Worm (Caenorhabditis elegans) whole organism, L1 larva: ENCODE measurements around the gene nas-38.

ENCODE experiments used
- C16A3.4 ChIP-seq: fragments of 150-350 bp; optimal IDR thresholded peaks from 2 replicates; lab custom pipeline; 2014; ENCODE audit warnings: missing biosample characterization, missing genetic modification characterization
- C34B4.2 ChIP-seq: sonication (generic microtip); optimal IDR thresholded peaks from 2 replicates; lab custom pipeline; 2017; ENCODE audit warnings: mild to moderate bottlenecking, missing genetic modification characterization, missing compliant biosample characterization
- F16B12.6 ChIP-seq: fragments of 150-350 bp; optimal IDR thresholded peaks from 2 replicates; lab custom pipeline; 2014; ENCODE audit warnings: missing biosample characterization, missing genetic modification characterization
- alr-1 ChIP-seq: fragments of 200-800 bp; sonication (Bioruptor generic); optimal IDR thresholded peaks from 2 replicates; lab custom pipeline; 2018; ENCODE audit warnings: borderline replicate concordance, mild to moderate bottlenecking, missing genetic modification characterization, missing compliant biosample characterization
- aly-2 ChIP-seq: fragments of 150-350 bp; optimal IDR thresholded peaks from 2 replicates; lab custom pipeline; 2014; ENCODE audit warnings: missing biosample characterization, missing genetic modification characterization
- ceh-82 ChIP-seq, 3 experiments: fragments of 150-350 bp in 1 of 3; sonication (generic microtip) in 2 of 3; optimal IDR thresholded peaks; 2 replicates each; lab custom pipeline; 2014 to 2017; ENCODE audit warnings: missing biosample characterization in 3 of 3, missing genetic modification characterization in 3 of 3
- ceh-90 ChIP-seq: sonication (generic microtip); optimal IDR thresholded peaks from 2 replicates; lab custom pipeline; 2016; ENCODE audit warnings: missing genetic modification characterization, missing compliant biosample characterization
- dpl-1 ChIP-seq, 3 experiments: fragments of 150-350 bp in 2 of 3; sonication (generic microtip) in 1 of 3; optimal IDR thresholded peaks; 2 replicates each; lab custom pipeline; 2014 to 2017; ENCODE audit warnings: missing biosample characterization in 3 of 3, missing genetic modification characterization in 3 of 3, missing genetic modification reagents in 3 of 3
- efl-3 ChIP-seq: fragments of 200-800 bp; sonication (Bioruptor generic); optimal IDR thresholded peaks from 2 replicates; lab custom pipeline; 2018; ENCODE audit warnings: mild to moderate bottlenecking, missing genetic modification characterization, missing compliant biosample characterization
- egl-13 ChIP-seq: sonication (generic microtip); optimal IDR thresholded peaks from 2 replicates; lab custom pipeline; 2016; ENCODE audit warnings: missing genotype, missing genetic modification reagents, missing genetic modification characterization, missing compliant biosample characterization
- egl-27 ChIP-seq, 2 experiments: fragments of 150-350 bp in 1 of 2; sonication (generic microtip); optimal IDR thresholded peaks; 3 replicates each; lab custom pipeline; 2017 to 2018; ENCODE audit warnings: missing biosample characterization in 2 of 2, missing genetic modification characterization in 2 of 2, missing genetic modification reagents in 2 of 2
- ets-5 ChIP-seq: fragments of 200-800 bp; sonication (Bioruptor generic); IDR thresholded peaks from 2 replicates; pipeline ENCODE4 v1.3.6; 2022; ENCODE audit warnings: missing genetic modification characterization, missing compliant biosample characterization
- fkh-10 ChIP-seq: sonication (generic microtip); optimal IDR thresholded peaks from 2 replicates; lab custom pipeline; 2017; ENCODE audit warnings: missing biosample characterization, missing genetic modification reagents, missing genetic modification characterization
- fos-1 ChIP-seq: fragments of 150-350 bp; optimal IDR thresholded peaks from 2 replicates; lab custom pipeline; 2014; ENCODE audit warnings: missing biosample characterization, missing genetic modification characterization
- grh-1 ChIP-seq: fragments of 200-800 bp; sonication (Bioruptor generic); IDR thresholded peaks from 2 replicates; pipeline ENCODE4 v1.3.6; 2022; ENCODE audit warnings: missing genetic modification reagents, missing genetic modification characterization, missing compliant biosample characterization
- hlh-17 ChIP-seq: fragments of 200-800 bp; sonication (Bioruptor generic); optimal IDR thresholded peaks from 2 replicates; lab custom pipeline; 2018; ENCODE audit warnings: missing genetic modification characterization, mild to moderate bottlenecking, missing compliant biosample characterization, moderate library complexity, borderline replicate concordance
- hlh-4 ChIP-seq: sonication (generic microtip); optimal IDR thresholded peaks from 2 replicates; lab custom pipeline; 2016; ENCODE audit warnings: mild to moderate bottlenecking, missing genetic modification characterization, missing compliant biosample characterization
- irx-1 ChIP-seq: sonication (generic microtip); optimal IDR thresholded peaks from 2 replicates; lab custom pipeline; 2016; ENCODE audit warnings: missing genetic modification characterization, missing compliant biosample characterization
- jun-1 ChIP-seq: fragments of 150-350 bp; optimal IDR thresholded peaks from 2 replicates; lab custom pipeline; 2014; ENCODE audit warnings: missing biosample characterization, missing genetic modification reagents, missing genetic modification characterization
- lin-13 ChIP-seq: fragments of 150-350 bp; optimal IDR thresholded peaks from 2 replicates; lab custom pipeline; 2014; ENCODE audit warnings: missing biosample characterization, missing genetic modification reagents, missing genetic modification characterization
- lin-14 ChIP-seq: fragments of 200-800 bp; sonication (Bioruptor generic); optimal IDR thresholded peaks from 2 replicates; lab custom pipeline; 2018; ENCODE audit warnings: mild to moderate bottlenecking, missing genetic modification characterization, moderate library complexity, missing compliant biosample characterization
- lin-15B ChIP-seq: fragments of 150-350 bp; sonication (generic microtip); optimal IDR thresholded peaks from 3 replicates; lab custom pipeline; 2014; ENCODE audit warnings: missing biosample characterization, missing genetic modification characterization
- lsy-2 ChIP-seq, 2 experiments: fragments of 150-350 bp; optimal IDR thresholded peaks; 2 replicates each; lab custom pipeline; 2014; ENCODE audit warnings: missing biosample characterization in 2 of 2, missing genetic modification characterization in 2 of 2
- mdl-1 ChIP-seq, 2 experiments: fragments of 150-350 bp; optimal IDR thresholded peaks; 2 replicates each; lab custom pipeline; 2014 to 2017; ENCODE audit warnings: missing biosample characterization in 2 of 2, missing genetic modification characterization in 2 of 2, inconsistent platforms in 1 of 2
- mef-2 ChIP-seq: fragments of 150-350 bp; optimal IDR thresholded peaks from 2 replicates; lab custom pipeline; 2014; ENCODE audit warnings: missing biosample characterization, missing genetic modification characterization
- mep-1 ChIP-seq: fragments of 150-350 bp; optimal IDR thresholded peaks from 2 replicates; lab custom pipeline; 2014; ENCODE audit warnings: missing biosample characterization, missing genetic modification characterization
- nhr-19 ChIP-seq: fragments of 200-800 bp; sonication (Bioruptor generic); conservative IDR thresholded peaks from 2 replicates; pipeline ENCODE4 v1.3.6; 2022; ENCODE audit warnings: missing genetic modification characterization, missing compliant biosample characterization
- nhr-20 ChIP-seq: sonication (generic microtip); optimal IDR thresholded peaks from 2 replicates; lab custom pipeline; 2016; ENCODE audit warnings: mild to moderate bottlenecking, missing genetic modification characterization, missing compliant biosample characterization
- nhr-47 ChIP-seq: sonication (generic microtip); optimal IDR thresholded peaks from 2 replicates; lab custom pipeline; 2016; ENCODE audit warnings: mild to moderate bottlenecking, missing genetic modification characterization, moderate library complexity, missing compliant biosample characterization
- nhr-76 ChIP-seq: sonication (generic microtip); optimal IDR thresholded peaks from 2 replicates; lab custom pipeline; 2017; ENCODE audit warnings: missing biosample characterization, missing genetic modification characterization
- nhr-90 ChIP-seq: sonication (generic microtip); optimal IDR thresholded peaks from 2 replicates; lab custom pipeline; 2016; ENCODE audit warnings: mild to moderate bottlenecking, missing genetic modification characterization, missing compliant biosample characterization; ENCODE audit not compliant: poor library complexity
- pax-3 ChIP-seq: fragments of 200-800 bp; sonication (Bioruptor generic); optimal IDR thresholded peaks from 2 replicates; lab custom pipeline; 2018; ENCODE audit warnings: mild to moderate bottlenecking, missing genetic modification characterization, moderate library complexity, missing compliant biosample characterization
- pqm-1 ChIP-seq: sonication (generic microtip); optimal IDR thresholded peaks from 3 replicates; lab custom pipeline; 2017; ENCODE audit warnings: missing biosample characterization, missing genetic modification characterization
- rnt-1 ChIP-seq: sonication (generic microtip); optimal IDR thresholded peaks from 2 replicates; lab custom pipeline; 2016; ENCODE audit warnings: mild to moderate bottlenecking, missing genetic modification characterization, moderate library complexity, missing compliant biosample characterization
- skn-1 ChIP-seq: fragments of 150-350 bp; optimal IDR thresholded peaks from 2 replicates; lab custom pipeline; 2014; ENCODE audit warnings: missing biosample characterization, missing genetic modification characterization
- snpc-4 ChIP-seq: fragments of 150-350 bp; optimal IDR thresholded peaks from 2 replicates; lab custom pipeline; 2014; ENCODE audit warnings: missing biosample characterization, missing genetic modification characterization
- sptf-1 ChIP-seq: fragments of 150-350 bp; optimal IDR thresholded peaks from 2 replicates; lab custom pipeline; 2014; ENCODE audit warnings: missing biosample characterization, missing genetic modification characterization
- sup-37 ChIP-seq: fragments of 200-800 bp; sonication (Bioruptor generic); optimal IDR thresholded peaks from 2 replicates; lab custom pipeline; 2018; ENCODE audit warnings: mild to moderate bottlenecking, missing genetic modification characterization, missing compliant biosample characterization
- swsn-7 ChIP-seq: sonication (generic microtip); optimal IDR thresholded peaks from 2 replicates; lab custom pipeline; 2016; ENCODE audit warnings: missing genetic modification characterization, missing compliant biosample characterization
- tbx-2 ChIP-seq: sonication (generic microtip); optimal IDR thresholded peaks from 2 replicates; lab custom pipeline; 2016; ENCODE audit warnings: missing genetic modification characterization, missing compliant biosample characterization
- tlp-1 ChIP-seq: fragments of 150-350 bp; optimal IDR thresholded peaks from 2 replicates; lab custom pipeline; 2014; ENCODE audit warnings: missing biosample characterization, missing genetic modification characterization
- unc-130 ChIP-seq: fragments of 150-350 bp; optimal IDR thresholded peaks from 2 replicates; lab custom pipeline; 2017; ENCODE audit warnings: missing biosample characterization, missing genetic modification characterization, inconsistent platforms
- unc-30 ChIP-seq: sonication (generic microtip); optimal IDR thresholded peaks from 2 replicates; lab custom pipeline; 2017; ENCODE audit warnings: missing biosample characterization, missing genetic modification characterization
- unc-62 ChIP-seq: fragments of 150-350 bp; optimal IDR thresholded peaks from 2 replicates; lab custom pipeline; 2014; ENCODE audit warnings: missing biosample characterization, missing genetic modification reagents, missing genetic modification characterization
- xbp-1 ChIP-seq: sonication (generic microtip); optimal IDR thresholded peaks from 2 replicates; lab custom pipeline; 2016; ENCODE audit warnings: missing genetic modification characterization, missing compliant biosample characterization
- ztf-11 ChIP-seq, 2 experiments: sonication (generic microtip); optimal IDR thresholded peaks; 2 replicates each; lab custom pipeline; 2016 to 2017; ENCODE audit warnings: missing genetic modification characterization in 2 of 2, missing biosample characterization in 1 of 2, missing compliant biosample characterization in 1 of 2

The nas-38 gene

ce11 chrX:601340-601757 lies 43.4 kb downstream of the nas-38 start (continued):
- TF ChIP-seq ceh-82 (tag; optimal IDR thresholded peaks at IDR 0.05; lab: Kevin White, UChicago) (peak in 2 of 3 experiments; percentile 8 to 78), fos-1 (tag; lab: Kevin White, UChicago) (no peak), lin-15B (tag; lab: Kevin White, UChicago) (no peak), egl-13 (tag; lab: Kevin White, UChicago) (peak; percentile 27), unc-30 (no peak), egl-27 (tag; optimal IDR thresholded peaks at IDR 0.05; lab: Kevin White, UChicago) (no peak), tlp-1 (no peak), unc-62 (GFP tag; lab: Kevin White, UChicago) (no peak), rnt-1 (tag; lab: Kevin White, UChicago) (no peak), jun-1 (peak; percentile 8), tbx-2 (tag; lab: Kevin White, UChicago) (peak; percentile 51), pqm-1 (no peak), unc-130 (tag; lab: Kevin White, UChicago) (no peak), xbp-1 (tag; lab: Kevin White, UChicago) (no peak), grh-1 (GFP tag; lab: Robert Waterston, UW) (no peak), aly-2 (tag; lab: Kevin White, UChicago) (no peak), ets-5 (GFP tag; lab: Robert Waterston, UW) (no peak), irx-1 (no peak), skn-1 (tag; lab: Kevin White, UChicago) (peak; percentile 87), nhr-47 (tag; lab: Kevin White, UChicago) (peak; percentile 53), nhr-76 (tag; lab: Kevin White, UChicago) (no peak), C34B4.2 (no peak), sptf-1 (tag; lab: Kevin White, UChicago) (no peak), ceh-90 (tag; lab: Kevin White, UChicago) (no peak), lin-13 (GFP tag; lab: Kevin White, UChicago) (no peak), nhr-90 (tag; lab: Kevin White, UChicago) (no peak), nhr-19 (GFP tag; lab: Robert Waterston, UW) (no peak), fkh-10 (GFP tag; lab: Kevin White, UChicago) (peak; percentile 58), hlh-4 (tag; lab: Kevin White, UChicago) (no peak), nhr-20 (tag; lab: Kevin White, UChicago) (peak; percentile 1), lsy-2 (tag; optimal IDR thresholded peaks at IDR 0.05; lab: Kevin White, UChicago) (peak; percentile 6 to 32), dpl-1 (GFP tag; optimal IDR thresholded peaks at IDR 0.05; lab: Kevin White, UChicago) (peak in 1 of 3 experiments; percentile 12), mdl-1 (tag; optimal IDR thresholded peaks at IDR 0.05; lab: Kevin White, UChicago) (no peak), alr-1 (tag; lab: Kevin White, UChicago) (no peak), F16B12.6 (tag; lab: Kevin White, UChicago) (no peak), swsn-7 (tag; lab: Kevin White, UChicago) (peak; percentile 42), pax-3 (peak; percentile 25), hlh-17 (GFP tag; lab: Kevin White, UChicago) (no peak), ztf-11 (tag; optimal IDR thresholded peaks at IDR 0.05; lab: Kevin White, UChicago) (peak in 1 of 2 experiments; percentile 1), C16A3.4 (no peak), mep-1 (tag; lab: Kevin White, UChicago) (no peak), snpc-4 (no peak), sup-37 (GFP tag; lab: Kevin White, UChicago) (no peak), lin-14 (GFP tag; lab: Kevin White, UChicago) (peak; percentile 90), mef-2 (tag; lab: Kevin White, UChicago) (no peak), efl-3 (GFP tag; lab: Kevin White, UChicago) (no peak)
